Worm (Caenorhabditis elegans) whole organism, midembryonic: ENCODE data around the gene ensh-1.

Experiments used
- T22C8.4 ChIP-seq: fragments of 200-800 bp; sonication (Bioruptor generic); IDR thresholded peaks from 2 replicates; pipeline ENCODE4 v1.3.6; 2022; ENCODE audit warnings: missing genetic modification characterization, missing compliant biosample characterization
- cog-1 ChIP-seq: sonication (generic microtip); optimal IDR thresholded peaks from 2 replicates; lab custom pipeline; 2016; ENCODE audit warnings: missing genetic modification characterization, missing compliant biosample characterization
- flt-1 ChIP-seq: fragments of 200-800 bp; sonication (Bioruptor generic); IDR thresholded peaks from 2 replicates; pipeline ENCODE4 v1.3.6; 2022; ENCODE audit warnings: missing genetic modification characterization, missing compliant biosample characterization
- klf-2 ChIP-seq: fragments of 200-800 bp; sonication (Bioruptor generic); conservative IDR thresholded peaks from 2 replicates; pipeline ENCODE4 v1.3.6; 2022; ENCODE audit warnings: missing genetic modification reagents, missing genetic modification characterization, missing compliant biosample characterization
- med-1 ChIP-seq: sonication (generic microtip); optimal IDR thresholded peaks from 2 replicates; lab custom pipeline; 2017; ENCODE audit warnings: missing genetic modification characterization, mild to moderate bottlenecking, missing compliant biosample characterization, antibody characterized with exemption, missing genetic modification reagents; ENCODE audit not compliant: insufficient read depth
- ref-1 ChIP-seq: fragments of 200-800 bp; sonication (Bioruptor generic); conservative IDR thresholded peaks from 2 replicates; pipeline ENCODE4 v1.3.6; 2022; ENCODE audit warnings: missing genetic modification reagents, missing genetic modification characterization, missing compliant biosample characterization
- tab-1 ChIP-seq: fragments of 200-800 bp; sonication (Bioruptor generic); IDR thresholded peaks from 2 replicates; pipeline ENCODE4 v1.3.6; 2022; ENCODE audit warnings: missing genetic modification characterization, missing compliant biosample characterization
- ztf-23 ChIP-seq: fragments of 200-800 bp; sonication (Bioruptor generic); IDR thresholded peaks from 2 replicates; pipeline ENCODE4 v1.3.6; 2022; ENCODE audit warnings: missing genetic modification reagents, missing genetic modification characterization, missing compliant biosample characterization
- ztf-29 ChIP-seq: fragments of 200-800 bp; sonication (Bioruptor generic); IDR thresholded peaks from 2 replicates; pipeline ENCODE4 v1.3.6; 2022; ENCODE audit warnings: missing genetic modification reagents, missing genetic modification characterization, missing compliant biosample characterization

Gene ensh-1

ce11 chrX:8905089-8905488 lies at the start of gene ensh-1:
Gene ensh-1, plus strand, starts transcription at chrX:8905389.
- TF ChIP-seq ref-1, result no peak
- no peak for TF ChIP-seq T22C8.4 (GFP tag; lab: Robert Waterston, UW)
- no peak for TF ChIP-seq ztf-29 (GFP tag; lab: Robert Waterston, UW)
- no peak for TF ChIP-seq ztf-23 (GFP tag; lab: Robert Waterston, UW)
- TF ChIP-seq tab-1 (GFP tag; lab: Robert Waterston, UW), result no peak
- TF ChIP-seq klf-2, result no peak
- no peak for TF ChIP-seq med-1
- TF ChIP-seq cog-1, result no peak
- TF ChIP-seq flt-1 (GFP tag; lab: Robert Waterston, UW), result no peak

ce11 chrX:8857904-8858612 lies 47.1 kb upstream of the ensh-1 start, which contains the start of gene C06E2.5:
Gene C06E2.5, minus strand, starts transcription at chrX:8857954.
- TF ChIP-seq tab-1 (GFP tag; lab: Robert Waterston, UW), result no peak
- TF ChIP-seq T22C8.4 (GFP tag; lab: Robert Waterston, UW), result no peak
- TF ChIP-seq cog-1, result no peak
- TF ChIP-seq med-1, result no peak
- TF ChIP-seq flt-1 (GFP tag; lab: Robert Waterston, UW), result no peak

- TF ChIP-seq tab-1 (GFP tag; lab: Robert Waterston, UW), result no peak
- TF ChIP-seq ref-1, result no peak
- TF ChIP-seq ztf-23 (GFP tag; lab: Robert Waterston, UW), result no peak
- no peak for TF ChIP-seq ztf-29 (GFP tag; lab: Robert Waterston, UW)
- TF ChIP-seq klf-2, result no peak
- no peak for TF ChIP-seq T22C8.4 (GFP tag; lab: Robert Waterston, UW)
- TF ChIP-seq med-1, result no peak
- TF ChIP-seq flt-1 (GFP tag; lab: Robert Waterston, UW), result no peak
- no peak for TF ChIP-seq cog-1
Observed at ce11 chrX:8859538-8859937, 45.7 kb upstream of the ensh-1 start.

- no peak for TF ChIP-seq T22C8.4 (GFP tag; lab: Robert Waterston, UW)
- no peak for TF ChIP-seq ztf-23 (GFP tag; lab: Robert Waterston, UW)
- no peak for TF ChIP-seq klf-2
- TF ChIP-seq flt-1 (GFP tag; lab: Robert Waterston, UW), result no peak
- no peak for TF ChIP-seq ztf-29 (GFP tag; lab: Robert Waterston, UW)
- no peak for TF ChIP-seq tab-1 (GFP tag; lab: Robert Waterston, UW)
- TF ChIP-seq cog-1, result no peak
- TF ChIP-seq ref-1, result no peak
- no peak for TF ChIP-seq med-1
Observed at ce11 chrX:8860958-8861357, 44.2 kb upstream of the ensh-1 start, which contains the start of gene C06E2.9. Gene C06E2.9, plus strand, starts transcription at chrX:8861258.

- TF ChIP-seq ztf-23 (GFP tag; lab: Robert Waterston, UW), result no peak
- no peak for TF ChIP-seq med-1
- TF ChIP-seq flt-1 (GFP tag; lab: Robert Waterston, UW), result no peak
- TF ChIP-seq tab-1 (GFP tag; lab: Robert Waterston, UW), result no peak
- TF ChIP-seq ztf-29 (GFP tag; lab: Robert Waterston, UW), result no peak
- no peak for TF ChIP-seq cog-1
- no peak for TF ChIP-seq ref-1
- TF ChIP-seq T22C8.4 (GFP tag; lab: Robert Waterston, UW), result no peak
- TF ChIP-seq klf-2, result no peak
Observed at ce11 chrX:8866563-8866962, 38.6 kb upstream of the ensh-1 start, which contains the start of gene ins-9. Gene ins-9, minus strand, starts transcription at chrX:8866663.

ce11 chrX:8869112-8869675 lies 36.0 kb upstream of the ensh-1 start, which contains the start of the genes ubc-22 and ubc-21:
Gene ubc-22, minus strand, starts transcription at chrX:8869162.
Gene ubc-21, plus strand, starts transcription at chrX:8869625.
- no peak for TF ChIP-seq ztf-29 (GFP tag; lab: Robert Waterston, UW)
- no peak for TF ChIP-seq T22C8.4 (GFP tag; lab: Robert Waterston, UW)
- no peak for TF ChIP-seq cog-1
- TF ChIP-seq klf-2, result no peak
- no peak for TF ChIP-seq med-1
- TF ChIP-seq flt-1 (GFP tag; lab: Robert Waterston, UW), result no peak
- TF ChIP-seq ztf-23 (GFP tag; lab: Robert Waterston, UW), result no peak
- TF ChIP-seq tab-1 (GFP tag; lab: Robert Waterston, UW), result no peak
- TF ChIP-seq ref-1, result no peak

ce11 chrX:8874748-8875147 lies 30.4 kb upstream of the ensh-1 start, which contains the start of gene C06E2.1:
Gene C06E2.1, minus strand, starts transcription at chrX:8874848.
- TF ChIP-seq tab-1 (GFP tag; lab: Robert Waterston, UW) (no peak), flt-1 (GFP tag; lab: Robert Waterston, UW) (no peak), ref-1 (no peak), T22C8.4 (GFP tag; lab: Robert Waterston, UW) (no peak), ztf-23 (GFP tag; lab: Robert Waterston, UW) (no peak), med-1 (no peak), klf-2 (no peak), ztf-29 (GFP tag; lab: Robert Waterston, UW) (no peak), cog-1 (no peak)

ce11 chrX:8875867-8876266 lies 29.3 kb upstream of the ensh-1 start:
- TF ChIP-seq klf-2 (no peak), T22C8.4 (GFP tag; lab: Robert Waterston, UW) (no peak), flt-1 (GFP tag; lab: Robert Waterston, UW) (no peak), cog-1 (no peak), ztf-23 (GFP tag; lab: Robert Waterston, UW) (no peak), ztf-29 (GFP tag; lab: Robert Waterston, UW) (no peak), tab-1 (GFP tag; lab: Robert Waterston, UW) (no peak)

- no peak for TF ChIP-seq ztf-29 (GFP tag; lab: Robert Waterston, UW)
- no peak for TF ChIP-seq flt-1 (GFP tag; lab: Robert Waterston, UW)
- TF ChIP-seq T22C8.4 (GFP tag; lab: Robert Waterston, UW), result no peak
- no peak for TF ChIP-seq cog-1
- no peak for TF ChIP-seq med-1
- no peak for TF ChIP-seq ref-1
- TF ChIP-seq klf-2, result no peak
- TF ChIP-seq tab-1 (GFP tag; lab: Robert Waterston, UW), result no peak
- no peak for TF ChIP-seq ztf-23 (GFP tag; lab: Robert Waterston, UW)
Observed at ce11 chrX:8877162-8877561, 28.0 kb upstream of the ensh-1 start.

ce11 chrX:8878709-8879108 lies 26.5 kb upstream of the ensh-1 start:
- no peak for TF ChIP-seq cog-1
- no peak for TF ChIP-seq flt-1 (GFP tag; lab: Robert Waterston, UW)
- no peak for TF ChIP-seq tab-1 (GFP tag; lab: Robert Waterston, UW)
- no peak for TF ChIP-seq med-1
- TF ChIP-seq ztf-23 (GFP tag; lab: Robert Waterston, UW), result no peak
- no peak for TF ChIP-seq ztf-29 (GFP tag; lab: Robert Waterston, UW)
